Worm (Caenorhabditis elegans) whole organism, L1 larva: ENCODE measurements around the gene sgk-1.
"Not testable (repeated sequence)": the region's sequence is repeated elsewhere in the genome, so short reads cannot be mapped to it uniquely, and the experiment has no call there.

Source experiments
- C04F5.9 ChIP-seq: sonication (generic microtip); optimal IDR thresholded peaks from 2 replicates; lab custom pipeline; 2016; ENCODE audit warnings: missing genetic modification characterization, missing compliant biosample characterization
- C16A3.4 ChIP-seq: fragments of 150-350 bp; optimal IDR thresholded peaks from 2 replicates; lab custom pipeline; 2014; ENCODE audit warnings: missing biosample characterization, missing genetic modification characterization
- C34B4.2 ChIP-seq: sonication (generic microtip); optimal IDR thresholded peaks from 2 replicates; lab custom pipeline; 2017; ENCODE audit warnings: mild to moderate bottlenecking, missing genetic modification characterization, missing compliant biosample characterization
- Y116A8C.19 ChIP-seq: sonication (generic microtip); optimal IDR thresholded peaks from 2 replicates; lab custom pipeline; 2016; ENCODE audit warnings: missing compliant biosample characterization, missing genetic modification characterization, borderline replicate concordance
- aha-1 ChIP-seq: fragments of 150-350 bp; optimal IDR thresholded peaks from 2 replicates; lab custom pipeline; 2014; ENCODE audit warnings: missing biosample characterization, missing genetic modification characterization
- alr-1 ChIP-seq: fragments of 200-800 bp; sonication (Bioruptor generic); optimal IDR thresholded peaks from 2 replicates; lab custom pipeline; 2018; ENCODE audit warnings: borderline replicate concordance, mild to moderate bottlenecking, missing genetic modification characterization, missing compliant biosample characterization
- aly-2 ChIP-seq: fragments of 150-350 bp; optimal IDR thresholded peaks from 2 replicates; lab custom pipeline; 2014; ENCODE audit warnings: missing biosample characterization, missing genetic modification characterization
- ceh-82 ChIP-seq, 3 experiments: fragments of 150-350 bp in 1 of 3; sonication (generic microtip) in 2 of 3; optimal IDR thresholded peaks; 2 replicates each; lab custom pipeline; 2014 to 2017; ENCODE audit warnings: missing biosample characterization in 3 of 3, missing genetic modification characterization in 3 of 3
- ceh-88 ChIP-seq: fragments of 200-800 bp; sonication (Bioruptor generic); IDR thresholded peaks from 2 replicates; pipeline ENCODE4 v1.3.6; 2022; ENCODE audit warnings: missing genetic modification characterization, missing compliant biosample characterization
- efl-1 ChIP-seq, 4 experiments: fragments of 150-350 bp; optimal IDR thresholded peaks in 3 of 4; peaks in 1 of 4; 1 replicate in 1 of 4; 2 replicates in 3 of 4; lab custom pipeline; 2014; ENCODE audit warnings: missing biosample characterization in 2 of 4, missing genetic modification characterization in 2 of 4, missing genetic modification reagents in 2 of 4
- egl-13 ChIP-seq: sonication (generic microtip); optimal IDR thresholded peaks from 2 replicates; lab custom pipeline; 2016; ENCODE audit warnings: missing genotype, missing genetic modification reagents, missing genetic modification characterization, missing compliant biosample characterization
- elt-2 ChIP-seq: sonication (generic microtip); optimal IDR thresholded peaks from 2 replicates; lab custom pipeline; 2016; ENCODE audit warnings: missing genetic modification characterization, mild to moderate bottlenecking, inconsistent platforms, missing compliant biosample characterization, missing genetic modification reagents
- elt-3 ChIP-seq, 6 experiments: fragments of 150-350 bp in 1 of 6; sonication (generic microtip); optimal IDR thresholded peaks; 2 replicates each; lab custom pipeline; 2017 to 2018; ENCODE audit warnings: missing biosample characterization in 6 of 6, missing genetic modification characterization in 6 of 6, inconsistent platforms in 1 of 6
- ets-5 ChIP-seq: fragments of 200-800 bp; sonication (Bioruptor generic); IDR thresholded peaks from 2 replicates; pipeline ENCODE4 v1.3.6; 2022; ENCODE audit warnings: missing genetic modification characterization, missing compliant biosample characterization
- fkh-10 ChIP-seq: sonication (generic microtip); optimal IDR thresholded peaks from 2 replicates; lab custom pipeline; 2017; ENCODE audit warnings: missing biosample characterization, missing genetic modification reagents, missing genetic modification characterization
- fos-1 ChIP-seq: fragments of 150-350 bp; optimal IDR thresholded peaks from 2 replicates; lab custom pipeline; 2014; ENCODE audit warnings: missing biosample characterization, missing genetic modification characterization
- irx-1 ChIP-seq: sonication (generic microtip); optimal IDR thresholded peaks from 2 replicates; lab custom pipeline; 2016; ENCODE audit warnings: missing genetic modification characterization, missing compliant biosample characterization
- lin-15B ChIP-seq: fragments of 150-350 bp; sonication (generic microtip); optimal IDR thresholded peaks from 3 replicates; lab custom pipeline; 2014; ENCODE audit warnings: missing biosample characterization, missing genetic modification characterization
- lin-35 ChIP-seq, 2 experiments: fragments of 150-350 bp; optimal IDR thresholded peaks; 2 replicates each; lab custom pipeline; 2014; ENCODE audit warnings: missing biosample characterization in 2 of 2, missing genetic modification characterization in 2 of 2, missing genetic modification reagents in 2 of 2
- lir-3 ChIP-seq: sonication (generic microtip); optimal IDR thresholded peaks from 2 replicates; lab custom pipeline; 2016; ENCODE audit warnings: mild to moderate bottlenecking, missing genetic modification characterization, moderate library complexity, missing compliant biosample characterization; ENCODE audit not compliant: poor library complexity
- mab-9 ChIP-seq: fragments of 200-800 bp; sonication (Bioruptor generic); IDR thresholded peaks from 2 replicates; pipeline ENCODE4 v1.3.6; 2022; ENCODE audit warnings: missing genetic modification reagents, missing genetic modification characterization, missing compliant biosample characterization
- mdl-1 ChIP-seq, 2 experiments: fragments of 150-350 bp; optimal IDR thresholded peaks; 2 replicates each; lab custom pipeline; 2014 to 2017; ENCODE audit warnings: missing biosample characterization in 2 of 2, missing genetic modification characterization in 2 of 2, inconsistent platforms in 1 of 2
- mef-2 ChIP-seq: fragments of 150-350 bp; optimal IDR thresholded peaks from 2 replicates; lab custom pipeline; 2014; ENCODE audit warnings: missing biosample characterization, missing genetic modification characterization
- mep-1 ChIP-seq: fragments of 150-350 bp; optimal IDR thresholded peaks from 2 replicates; lab custom pipeline; 2014; ENCODE audit warnings: missing biosample characterization, missing genetic modification characterization
- nhr-28 ChIP-seq: fragments of 150-350 bp; optimal IDR thresholded peaks from 2 replicates; lab custom pipeline; 2014; ENCODE audit warnings: missing biosample characterization, missing genetic modification characterization
- nhr-71 ChIP-seq: sonication (generic microtip); optimal IDR thresholded peaks from 2 replicates; lab custom pipeline; 2016; ENCODE audit warnings: mild to moderate bottlenecking, missing genetic modification characterization, moderate library complexity, missing compliant biosample characterization
- nhr-85 ChIP-seq: sonication (generic microtip); peaks from one replicate; lab custom pipeline; 2016; ENCODE audit warnings: missing genetic modification characterization, inconsistent platforms, missing compliant biosample characterization
- nhr-90 ChIP-seq: sonication (generic microtip); optimal IDR thresholded peaks from 2 replicates; lab custom pipeline; 2016; ENCODE audit warnings: mild to moderate bottlenecking, missing genetic modification characterization, missing compliant biosample characterization; ENCODE audit not compliant: poor library complexity
- pax-3 ChIP-seq: fragments of 200-800 bp; sonication (Bioruptor generic); optimal IDR thresholded peaks from 2 replicates; lab custom pipeline; 2018; ENCODE audit warnings: mild to moderate bottlenecking, missing genetic modification characterization, moderate library complexity, missing compliant biosample characterization
- pqm-1 ChIP-seq: sonication (generic microtip); optimal IDR thresholded peaks from 3 replicates; lab custom pipeline; 2017; ENCODE audit warnings: missing biosample characterization, missing genetic modification characterization
- snu-23 ChIP-seq: sonication (generic microtip); optimal IDR thresholded peaks from 2 replicates; lab custom pipeline; 2016; ENCODE audit warnings: missing genetic modification characterization, missing compliant biosample characterization
- sox-4 ChIP-seq: sonication (generic microtip); optimal IDR thresholded peaks from 2 replicates; lab custom pipeline; 2016; ENCODE audit warnings: missing genetic modification characterization, missing compliant biosample characterization
- sup-37 ChIP-seq: fragments of 200-800 bp; sonication (Bioruptor generic); optimal IDR thresholded peaks from 2 replicates; lab custom pipeline; 2018; ENCODE audit warnings: mild to moderate bottlenecking, missing genetic modification characterization, missing compliant biosample characterization
- swsn-7 ChIP-seq: sonication (generic microtip); optimal IDR thresholded peaks from 2 replicates; lab custom pipeline; 2016; ENCODE audit warnings: missing genetic modification characterization, missing compliant biosample characterization
- tbx-2 ChIP-seq: sonication (generic microtip); optimal IDR thresholded peaks from 2 replicates; lab custom pipeline; 2016; ENCODE audit warnings: missing genetic modification characterization, missing compliant biosample characterization
- tlp-1 ChIP-seq: fragments of 150-350 bp; optimal IDR thresholded peaks from 2 replicates; lab custom pipeline; 2014; ENCODE audit warnings: missing biosample characterization, missing genetic modification characterization
- unc-30 ChIP-seq: sonication (generic microtip); optimal IDR thresholded peaks from 2 replicates; lab custom pipeline; 2017; ENCODE audit warnings: missing biosample characterization, missing genetic modification characterization
- unc-98 ChIP-seq: fragments of 200-800 bp; sonication (Bioruptor generic); IDR thresholded peaks from 2 replicates; pipeline ENCODE4 v1.3.6; 2022; ENCODE audit warnings: missing genetic modification characterization, missing compliant biosample characterization
- xbp-1 ChIP-seq: sonication (generic microtip); optimal IDR thresholded peaks from 2 replicates; lab custom pipeline; 2016; ENCODE audit warnings: missing genetic modification characterization, missing compliant biosample characterization
- zip-4 ChIP-seq: fragments of 200-800 bp; sonication (Bioruptor generic); optimal IDR thresholded peaks from 2 replicates; lab custom pipeline; 2018; ENCODE audit warnings: mild to moderate bottlenecking, missing genetic modification characterization, moderate library complexity, missing compliant biosample characterization

sgk-1 gene

ce11 chrX:16217749-16218148 is 44.2 kb downstream of the sgk-1 start:
- TF ChIP-seq mab-9 (GFP tag; lab: Robert Waterston, UW) (no peak), fkh-10 (GFP tag; lab: Kevin White, UChicago) (no peak), pqm-1 (no peak), nhr-85 (peak; percentile 1)

- TF ChIP-seq mep-1 (no peak), tbx-2 (tag; lab: Kevin White, UChicago) (no peak)
Measured at ce11 chrX:16217108-16217507, 44.8 kb downstream of the sgk-1 start, which contains the start of gene F23A7.1. F23A7.1 (plus strand) TSS chrX:16217408.

DNA sequence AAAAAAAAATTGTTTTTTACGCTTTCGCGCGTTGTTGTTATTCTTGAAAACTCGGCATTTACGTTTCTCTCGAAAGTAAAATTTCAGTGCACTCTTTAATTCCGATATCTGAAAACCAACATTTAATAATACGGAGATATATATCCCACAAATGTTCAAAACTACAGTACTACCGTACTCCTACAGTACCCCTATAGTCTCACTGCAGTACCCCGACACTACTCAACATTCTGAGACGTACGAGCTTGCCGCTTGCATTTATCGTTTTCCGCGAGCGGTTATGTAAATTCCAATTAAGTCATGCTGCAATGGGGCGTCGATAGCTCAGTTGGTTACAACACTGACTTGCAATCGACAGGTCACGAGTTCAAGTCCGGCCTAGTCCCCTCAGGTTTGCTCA is 48.8 kb downstream of the sgk-1 start, which contains the start of gene F23A7.8:
TSS of gene F23A7.8 (plus strand) at position 301 of the 400 bp plus-strand sequence.
- TF ChIP-seq snu-23 (GFP tag; lab: Kevin White, UChicago); fos-1 (tag; lab: Kevin White, UChicago); mdl-1 (tag; optimal IDR thresholded peaks at IDR 0.05; lab: Kevin White, UChicago): not testable (repeated sequence)

DNA sequence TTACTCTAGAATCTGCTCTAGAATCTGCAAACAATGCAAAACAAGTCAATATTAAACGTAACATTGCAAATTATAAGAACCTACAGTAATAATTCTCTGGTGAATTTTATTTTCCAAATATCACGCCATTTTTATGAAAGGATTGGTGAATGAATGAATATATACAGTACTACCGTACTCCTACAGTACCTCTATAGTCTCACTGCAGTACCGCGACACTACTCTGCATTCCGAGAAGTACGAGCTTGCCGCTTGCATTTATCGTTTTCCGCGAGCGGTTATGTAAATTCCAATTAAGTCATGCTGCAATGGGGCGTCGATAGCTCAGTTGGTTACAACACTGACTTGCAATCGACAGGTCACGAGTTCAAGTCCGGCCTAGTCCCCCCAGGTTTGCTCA is 49.6 kb downstream of the sgk-1 start, which contains the start of gene F23A7.4:
TSS of gene F23A7.4 (plus strand) at position 301 of the 400 bp plus-strand sequence.
- TF ChIP-seq elt-3 (tag; optimal IDR thresholded peaks at IDR 0.05; lab: Kevin White, UChicago); nhr-28 (tag; lab: Kevin White, UChicago); irx-1 (tag; lab: Kevin White, UChicago): not testable (repeated sequence)
- TF ChIP-seq, all 84 proteins: peak for 0; not testable (repeated sequence) for 84

- TF ChIP-seq lir-3 (tag; lab: Kevin White, UChicago) = no peak
- no peak for TF ChIP-seq mep-1
- TF ChIP-seq lin-35 (GFP tag; optimal IDR thresholded peaks at IDR 0.05; lab: Kevin White, UChicago) = no peak
- TF ChIP-seq unc-98 (GFP tag; lab: Robert Waterston, UW) = no peak
- TF ChIP-seq, all 84 proteins: peak for 0
Measured at ce11 chrX:16210518-16210917, 51.4 kb downstream of the sgk-1 start, which contains the start of gene R11.4. R11.4 (minus strand) TSS chrX:16210618.

DNA sequence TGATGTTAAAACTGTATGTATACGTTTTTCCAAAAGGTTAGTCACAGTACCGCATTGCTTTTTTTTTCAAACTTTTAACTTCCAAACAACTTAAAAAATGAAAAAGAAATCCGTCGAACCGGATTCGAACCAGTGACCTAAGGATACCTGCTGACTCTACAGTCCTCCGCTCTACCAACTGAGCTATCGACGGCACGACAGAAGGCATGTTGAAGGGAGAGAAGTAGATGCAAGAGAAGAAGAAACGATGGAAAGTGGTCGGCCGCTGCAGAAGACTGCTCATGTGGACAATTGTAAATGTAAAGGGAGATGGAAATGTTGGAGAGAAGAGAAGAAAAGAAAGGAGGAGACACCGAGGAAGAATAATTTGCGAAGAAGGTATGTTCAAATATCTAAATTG is 52.3 kb downstream of the sgk-1 start:
- TF ChIP-seq mef-2 = no peak
- TF ChIP-seq swsn-7 = peak; percentile 82
- TF ChIP-seq unc-30 (tag; lab: Kevin White, UChicago) = no peak
- peak; percentile 79 for TF ChIP-seq C16A3.4 (tag; lab: Kevin White, UChicago)
- no peak for TF ChIP-seq pqm-1
- peak; percentile 64 for TF ChIP-seq sox-4
- TF ChIP-seq lin-35 (GFP tag; optimal IDR thresholded peaks at IDR 0.05; lab: Kevin White, UChicago) = peak; percentile 22 to 74
- peak; percentile 71 for TF ChIP-seq fos-1 (tag; lab: Kevin White, UChicago)
- TF ChIP-seq xbp-1 (tag; lab: Kevin White, UChicago) = peak; percentile 77
- peak; percentile 70 for TF ChIP-seq zip-4 (GFP tag; lab: Kevin White, UChicago)
- no peak for TF ChIP-seq lin-15B (tag; lab: Kevin White, UChicago)
- no peak for TF ChIP-seq ets-5 (GFP tag; lab: Robert Waterston, UW)
- peak; percentile 75 for TF ChIP-seq ceh-88 (GFP tag; lab: Robert Waterston, UW)
- peak; percentile 44 to 51 for TF ChIP-seq efl-1 (optimal IDR thresholded peaks at IDR 0.05; lab: Kevin White, UChicago)
- peak in 1 of 2 experiments; percentile 94 for TF ChIP-seq efl-1 (GFP tag; optimal IDR thresholded peaks at IDR 0.05 in 1 of 2; lab: Kevin White, UChicago)
- TF ChIP-seq pax-3 = peak; percentile 78
- no peak for TF ChIP-seq alr-1
- TF ChIP-seq nhr-71 (tag; lab: Kevin White, UChicago) = peak; percentile 85
- TF ChIP-seq nhr-90 = peak; percentile 86
- peak in 1 of 2 experiments; percentile 82 for TF ChIP-seq mdl-1 (tag; optimal IDR thresholded peaks at IDR 0.05; lab: Kevin White, UChicago)
- no peak for TF ChIP-seq aly-2 (tag; lab: Kevin White, UChicago)
- no peak for TF ChIP-seq aha-1 (tag; lab: Kevin White, UChicago)
- TF ChIP-seq ceh-82 (tag; optimal IDR thresholded peaks at IDR 0.05; lab: Kevin White, UChicago) = peak; percentile 76 to 87 (median 87)
- peak; percentile 93 for TF ChIP-seq mep-1
- TF ChIP-seq elt-2 (tag; lab: Kevin White, UChicago) = peak; percentile 54
- peak; percentile 58 for TF ChIP-seq egl-13
- peak; percentile 49 for TF ChIP-seq C04F5.9 (tag; lab: Kevin White, UChicago)
- peak; percentile 82 for TF ChIP-seq irx-1 (tag; lab: Kevin White, UChicago)
- peak; percentile 75 for TF ChIP-seq mab-9 (GFP tag; lab: Robert Waterston, UW)
- no peak for TF ChIP-seq Y116A8C.19
- TF ChIP-seq C34B4.2 (tag; lab: Kevin White, UChicago) = no peak
- TF ChIP-seq tlp-1 (tag; lab: Kevin White, UChicago) = no peak
- TF ChIP-seq fkh-10 (GFP tag; lab: Kevin White, UChicago) = peak; percentile 83
- TF ChIP-seq sup-37 (GFP tag; lab: Kevin White, UChicago) = peak; percentile 40
